Fruit fly (Drosophila melanogaster) whole organism: ENCODE measurements around the gene yuri.

Experiments
- EcR ChIP-seq, 2 experiments: fragments of >200 bp; optimal IDR thresholded peaks; 2 replicates each; lab custom pipeline; 2017; ENCODE audit warnings: missing biosample characterization in 2 of 2, missing genetic modification characterization in 2 of 2, missing genetic modification reagents in 2 of 2
- pan ChIP-seq: fragments of >200 bp; optimal IDR thresholded peaks from 2 replicates; lab custom pipeline; 2017
- psq ChIP-seq: fragments of >200 bp; optimal IDR thresholded peaks from 2 replicates; lab custom pipeline; 2017
- usp ChIP-seq: fragments of >200 bp; optimal IDR thresholded peaks from 2 replicates; lab custom pipeline; 2017; ENCODE audit warnings: missing biosample characterization, missing genetic modification characterization, mixed read lengths

- no peak for TF ChIP-seq psq (lab: Kevin White, UChicago)
- TF ChIP-seq usp (GFP tag; lab: Kevin White, UChicago): no peak
- peak in 1 of 2 experiments; percentile 53 for TF ChIP-seq EcR (GFP tag; optimal IDR thresholded peaks at IDR 0.05; lab: Kevin White, UChicago)
- no peak for TF ChIP-seq pan
Measured at dm6 chr2L:15301841-15302240, 37.3 kb upstream of the yuri start.
